Fruit fly (Drosophila melanogaster): ENCODE measurements around the gene para.

Gene para

dm6 chrX:16420048-16420447, 112.8 kb downstream of the para start (continued):
- TF ChIP-seq CG15514 (GFP tag; optimal IDR thresholded peaks at IDR 0.05) (peak; percentile 34), CG12659 (GFP tag; optimal IDR thresholded peaks at IDR 0.05) (no peak), gcm (GFP tag; optimal IDR thresholded peaks at IDR 0.05) (no peak), CG7357 (GFP tag; IDR thresholded peaks at IDR 0.05) (no peak), PHDP (tag; optimal IDR thresholded peaks at IDR 0.05) (peak; percentile 12), CG31365 (tag; optimal IDR thresholded peaks at IDR 0.05) (peak; percentile 8), CG7839 (tag; optimal IDR thresholded peaks at IDR 0.05) (no peak), lab (GFP tag; optimal IDR thresholded peaks at IDR 0.05) (peak; percentile 68), Sox102F (GFP tag; optimal IDR thresholded peaks at IDR 0.05) (no peak), CG30431 (GFP tag; optimal IDR thresholded peaks at IDR 0.05) (no peak), Med (GFP tag) (peak; percentile 68), NC2β (GFP tag; optimal IDR thresholded peaks at IDR 0.05) (no peak), CG34376 (GFP tag; optimal IDR thresholded peaks at IDR 0.05) (peak; percentile 28), Hand (GFP tag; optimal IDR thresholded peaks at IDR 0.05) (no peak), CG5245 (GFP tag; optimal IDR thresholded peaks at IDR 0.05) (no peak), Mrtf (GFP tag; IDR thresholded peaks at IDR 0.05) (no peak), CG13775 (GFP tag; optimal IDR thresholded peaks at IDR 0.05) (no peak), Usf (GFP tag; optimal IDR thresholded peaks at IDR 0.05) (no peak), CG13424 (tag; optimal IDR thresholded peaks at IDR 0.05) (no peak), Hmx (GFP tag; optimal IDR thresholded peaks at IDR 0.05) (no peak), zfh1 (GFP tag; IDR thresholded peaks at IDR 0.05) (no peak), Awh (GFP tag; IDR thresholded peaks at IDR 0.05) (no peak), sug (tag; optimal IDR thresholded peaks at IDR 0.05) (no peak), CG12769 (tag; optimal IDR thresholded peaks at IDR 0.05) (peak; percentile 23), cad (GFP tag; optimal IDR thresholded peaks at IDR 0.05) (no peak), BtbVII (GFP tag; optimal IDR thresholded peaks at IDR 0.05) (peak; percentile 26), mirr (GFP tag; optimal IDR thresholded peaks at IDR 0.05) (peak; percentile 46), Side (GFP tag; optimal IDR thresholded peaks at IDR 0.05) (no peak), emc (GFP tag; optimal IDR thresholded peaks at IDR 0.05) (no peak), knrl (GFP tag; IDR thresholded peaks at IDR 0.05; ENCODE audit: partially characterized antibody) (no peak), CG32532 (GFP tag; IDR thresholded peaks at IDR 0.05) (no peak), CG30020 (tag; optimal IDR thresholded peaks at IDR 0.05) (no peak), Dll (GFP tag; IDR thresholded peaks at IDR 0.05; ENCODE audit: partially characterized antibody) (no peak), CG32772 (GFP tag; IDR thresholded peaks at IDR 0.05) (no peak), vfl (GFP tag; optimal IDR thresholded peaks at IDR 0.05) (no peak), Dip2 (GFP tag; IDR thresholded peaks at IDR 0.05) (no peak), Hsf (GFP tag; optimal IDR thresholded peaks at IDR 0.05) (no peak), CG17359 (tag; optimal IDR thresholded peaks at IDR 0.05) (peak; percentile 34), ewg (GFP tag; optimal IDR thresholded peaks at IDR 0.05) (no peak), HLH3B (GFP tag; IDR thresholded peaks at IDR 0.05) (0 out of 2 replicates have a peak, but pooled peaks have one; percentile 16), CTCF (GFP tag; optimal IDR thresholded peaks at IDR 0.05) (no peak), Doc2 (GFP tag; IDR thresholded peaks at IDR 0.05) (no peak), tna (GFP tag; IDR thresholded peaks at IDR 0.05; ENCODE audit: partially characterized antibody) (no peak), D19B (GFP tag; optimal IDR thresholded peaks at IDR 0.05) (peak; percentile 67), NK7.1 (GFP tag; optimal IDR thresholded peaks at IDR 0.05) (no peak), unpg (GFP tag; optimal IDR thresholded peaks at IDR 0.05) (peak; percentile 17), tio (GFP tag; optimal IDR thresholded peaks at IDR 0.05) (no peak), pita (GFP tag; optimal IDR thresholded peaks at IDR 0.05) (no peak), CG11093 (GFP tag; IDR thresholded peaks at IDR 0.05) (no peak), amos (GFP tag; IDR thresholded peaks at IDR 0.05; ENCODE audit: partially characterized antibody) (no peak), vnd (GFP tag; IDR thresholded peaks at IDR 0.05; ENCODE audit: partially characterized antibody) (no peak), ci (GFP tag; IDR thresholded peaks at IDR 0.05) (no peak)

Data from whole organism, embryonic.